Fruit fly (Drosophila melanogaster) whole organism, embryonic: ENCODE data around the gene Pebp1.

ENCODE experiments used
- ATbp ChIP-seq: fragments of 200-800 bp; sonication (Bioruptor generic); optimal IDR thresholded peaks from 2 replicates; lab custom pipeline; 2017; ENCODE audit warnings: missing biosample characterization, mild to moderate bottlenecking, missing genetic modification characterization, missing genetic modification reagents
- Ada2b ChIP-seq: fragments of 200-800 bp; sonication (Bioruptor generic); IDR thresholded peaks from 2 replicates; pipeline ENCODE4 v1.3.6; 2022; ENCODE audit warnings: missing biosample characterization, missing genetic modification characterization
- Atf-2 ChIP-seq: fragments of 200-800 bp; sonication (Bioruptor generic); optimal IDR thresholded peaks from 2 replicates; lab custom pipeline; 2016; ENCODE audit warnings: missing biosample characterization, missing genetic modification characterization
- CG10209 ChIP-seq: fragments of 200-800 bp; sonication (Bioruptor generic); optimal IDR thresholded peaks from 3 replicates; lab custom pipeline; 2017; ENCODE audit warnings: missing biosample characterization, mild to moderate bottlenecking, missing genetic modification characterization, missing genetic modification reagents
- CG11085 ChIP-seq: fragments of 200-800 bp; sonication (Bioruptor generic); IDR thresholded peaks from 2 replicates; pipeline ENCODE4 v1.3.6; 2022; ENCODE audit warnings: missing biosample characterization, missing genetic modification characterization
- CG14050 ChIP-seq: fragments of 200-800 bp; sonication (Bioruptor generic); IDR thresholded peaks from 3 replicates; pipeline ENCODE4 v1.3.6; 2022; ENCODE audit warnings: missing biosample characterization, missing genetic modification characterization
- CG15514 ChIP-seq: fragments of 200-800 bp; sonication (Bioruptor generic); optimal IDR thresholded peaks from 3 replicates; lab custom pipeline; 2017; ENCODE audit warnings: missing biosample characterization, missing genetic modification characterization, mild to moderate bottlenecking, moderate library complexity, missing genetic modification reagents
- CG16815 ChIP-seq: fragments of 200-800 bp; sonication (Bioruptor generic); optimal IDR thresholded peaks from 3 replicates; lab custom pipeline; 2017; ENCODE audit warnings: missing biosample characterization, mild to moderate bottlenecking, missing genetic modification characterization
- CG17361 ChIP-seq: fragments of 200-800 bp; sonication (Bioruptor generic); IDR thresholded peaks from 3 replicates; pipeline ENCODE4 v1.3.6; 2022; ENCODE audit warnings: missing biosample characterization, missing genetic modification characterization
- CG2678 ChIP-seq: fragments of 200-800 bp; sonication (Bioruptor generic); optimal IDR thresholded peaks from 3 replicates; lab custom pipeline; 2019; ENCODE audit warnings: missing biosample characterization, mild to moderate bottlenecking, missing genetic modification characterization, moderate library complexity
- CG30431 ChIP-seq: fragments of 200-800 bp; sonication (Bioruptor generic); optimal IDR thresholded peaks from 2 replicates; lab custom pipeline; 2017; ENCODE audit warnings: missing biosample characterization, missing genetic modification characterization
- CG34422 ChIP-seq: fragments of 200-800 bp; sonication (Bioruptor generic); IDR thresholded peaks from 3 replicates; pipeline ENCODE4 v1.3.6; 2022; ENCODE audit warnings: missing biosample characterization, missing genetic modification characterization
- CG4360 ChIP-seq: fragments of 200-800 bp; sonication (Bioruptor generic); IDR thresholded peaks from 2 replicates; pipeline ENCODE4 v1.3.6; 2022; ENCODE audit warnings: missing biosample characterization, missing genetic modification characterization
- CG4730 ChIP-seq: fragments of 200-800 bp; sonication (Bioruptor generic); IDR thresholded peaks from 2 replicates; pipeline ENCODE4 v1.3.6; 2022; ENCODE audit warnings: missing biosample characterization, missing genetic modification characterization
- CG6765 ChIP-seq: fragments of 200-800 bp; sonication (Bioruptor generic); optimal IDR thresholded peaks from 3 replicates; lab custom pipeline; 2017; ENCODE audit warnings: missing biosample characterization, mild to moderate bottlenecking, missing genetic modification characterization
- CG7786 ChIP-seq: fragments of 200-800 bp; sonication (Bioruptor generic); optimal IDR thresholded peaks from 2 replicates; lab custom pipeline; 2016; ENCODE audit warnings: missing biosample characterization, missing genetic modification characterization
- CG7963 ChIP-seq: fragments of 200-800 bp; sonication (Bioruptor generic); IDR thresholded peaks from 3 replicates; pipeline ENCODE4 v1.3.6; 2022; ENCODE audit warnings: missing biosample characterization, missing genetic modification characterization; ENCODE audit not compliant: partially characterized antibody
- CG8359 ChIP-seq: fragments of 200-800 bp; sonication (Bioruptor generic); optimal IDR thresholded peaks from 2 replicates; lab custom pipeline; 2017; ENCODE audit warnings: missing biosample characterization, mild to moderate bottlenecking, missing genetic modification characterization, borderline replicate concordance
- Dek ChIP-seq: fragments of 200-800 bp; sonication (Bioruptor generic); optimal IDR thresholded peaks from 3 replicates; lab custom pipeline; 2019; ENCODE audit warnings: missing biosample characterization, mild to moderate bottlenecking, missing genetic modification characterization, moderate library complexity
- Fer3 ChIP-seq: fragments of 200-800 bp; sonication (Bioruptor generic); optimal IDR thresholded peaks from 2 replicates; lab custom pipeline; 2018; ENCODE audit warnings: missing biosample characterization, mild to moderate bottlenecking, missing genetic modification characterization, moderate library complexity
- H2.0 ChIP-seq: fragments of 200-800 bp; sonication (Bioruptor generic); IDR thresholded peaks from 2 replicates; pipeline ENCODE4 v1.3.6; 2022; ENCODE audit warnings: missing biosample characterization, missing genetic modification characterization
- HHEX ChIP-seq: fragments of 200-800 bp; sonication (Bioruptor generic); optimal IDR thresholded peaks from 3 replicates; lab custom pipeline; 2017; ENCODE audit warnings: missing biosample characterization, mild to moderate bottlenecking, missing genetic modification characterization, missing genetic modification reagents
- Nf-YA ChIP-seq: fragments of 200-800 bp; sonication (Bioruptor generic); IDR thresholded peaks from 2 replicates; pipeline ENCODE4 v1.3.6; 2022; ENCODE audit warnings: missing biosample characterization, missing genetic modification characterization
- Oaz ChIP-seq: fragments of 200-800 bp; sonication (Bioruptor generic); IDR thresholded peaks from 2 replicates; pipeline ENCODE4 v1.3.6; 2022; ENCODE audit warnings: missing biosample characterization, missing genetic modification characterization
- Ssrp ChIP-seq: fragments of 200-800 bp; sonication (Bioruptor generic); optimal IDR thresholded peaks from 2 replicates; lab custom pipeline; 2018; ENCODE audit warnings: missing biosample characterization, mild to moderate bottlenecking, missing genetic modification characterization, moderate library complexity
- Tbp ChIP-seq: fragments of >200 bp; optimal IDR thresholded peaks from 2 replicates; lab custom pipeline; 2018; ENCODE audit warnings: missing biosample characterization, missing genetic modification characterization
- ara ChIP-seq: fragments of 200-800 bp; sonication (Bioruptor generic); IDR thresholded peaks from 2 replicates; pipeline ENCODE4 v1.3.6; 2022; ENCODE audit warnings: missing biosample characterization, missing genetic modification characterization
- corto ChIP-seq: fragments of 200-800 bp; sonication (Bioruptor generic); optimal IDR thresholded peaks from 2 replicates; lab custom pipeline; 2016; ENCODE audit warnings: missing biosample characterization, mild to moderate bottlenecking, missing genetic modification characterization, moderate library complexity
- disco-r ChIP-seq: fragments of 200-800 bp; sonication (Bioruptor generic); optimal IDR thresholded peaks from 2 replicates; lab custom pipeline; 2016; ENCODE audit warnings: missing biosample characterization, missing genetic modification characterization
- fd3F ChIP-seq: fragments of 200-800 bp; sonication (Bioruptor generic); optimal IDR thresholded peaks from 2 replicates; lab custom pipeline; 2018; ENCODE audit warnings: missing biosample characterization, mild to moderate bottlenecking, missing genetic modification characterization, moderate library complexity
- gce ChIP-seq: fragments of 200-800 bp; sonication (Bioruptor generic); IDR thresholded peaks from 3 replicates; pipeline ENCODE4 v1.3.6; 2022; ENCODE audit warnings: missing biosample characterization, missing genetic modification characterization
- gsb-n ChIP-seq: fragments of 200-800 bp; sonication (Bioruptor generic); optimal IDR thresholded peaks from 3 replicates; lab custom pipeline; 2018; ENCODE audit warnings: missing biosample characterization, mild to moderate bottlenecking, missing genetic modification characterization
- lmd ChIP-seq: fragments of 200-800 bp; sonication (Bioruptor generic); IDR thresholded peaks from 2 replicates; pipeline ENCODE4 v1.3.6; 2022; ENCODE audit warnings: missing biosample characterization, missing genetic modification characterization
- lola ChIP-seq, 3 experiments: fragments of >200 bp in 2 of 3; fragments of 200-800 bp in 1 of 3; sonication (Bioruptor generic) in 1 of 3; optimal IDR thresholded peaks; 2 replicates each; lab custom pipeline; 2017 to 2019; ENCODE audit warnings: missing biosample characterization in 3 of 3, missing genetic modification characterization in 3 of 3, mild to moderate bottlenecking in 1 of 3, moderate library complexity in 1 of 3
- mld ChIP-seq: fragments of 200-800 bp; sonication (Bioruptor generic); IDR thresholded peaks from 3 replicates; pipeline ENCODE4 v1.3.6; 2022; ENCODE audit warnings: missing biosample characterization, missing genetic modification characterization; ENCODE audit not compliant: partially characterized antibody
- peb ChIP-seq: fragments of 200-800 bp; sonication (Bioruptor generic); IDR thresholded peaks from 2 replicates; pipeline ENCODE4 v1.3.6; 2022; ENCODE audit warnings: missing biosample characterization, missing genetic modification characterization
- salm ChIP-seq: fragments of 200-800 bp; sonication (Bioruptor generic); optimal IDR thresholded peaks from 2 replicates; lab custom pipeline; 2018; ENCODE audit warnings: missing biosample characterization, mild to moderate bottlenecking, missing genetic modification characterization
- so ChIP-seq: fragments of 200-800 bp; sonication (Bioruptor generic); IDR thresholded peaks from 3 replicates; pipeline ENCODE4 v1.3.6; 2022; ENCODE audit warnings: missing biosample characterization, missing genetic modification characterization
- stc ChIP-seq: fragments of 200-800 bp; sonication (Bioruptor generic); IDR thresholded peaks from 2 replicates; pipeline ENCODE4 v1.3.6; 2022; ENCODE audit warnings: missing biosample characterization, missing genetic modification characterization
- toy ChIP-seq: fragments of 200-800 bp; sonication (Bioruptor generic); IDR thresholded peaks from 2 replicates; pipeline ENCODE4 v1.3.6; 2022; ENCODE audit warnings: missing biosample characterization, missing genetic modification characterization
- ttk ChIP-seq: fragments of 200-800 bp; sonication (Bioruptor generic); IDR thresholded peaks from 2 replicates; pipeline ENCODE4 v2.1.2; 2022; ENCODE audit warnings: missing biosample characterization, missing genetic modification characterization

Gene Pebp1

dm6 chr3R:22421618-22422017 is 44.2 kb upstream of the Pebp1 start (continued):
- TF ChIP-seq CG14050 (GFP tag; lab: Robert Waterston, UW) (peak; percentile 51), CG30431 (GFP tag; lab: Kevin White, UChicago) (no peak), CG34422 (GFP tag; lab: Robert Waterston, UW) (peak; percentile 82), Fer3 (peak; percentile 69), CG7786 (GFP tag; lab: Kevin White, UChicago) (peak; percentile 52), CG8359 (GFP tag; lab: Kevin White, UChicago) (no peak), CG4360 (GFP tag; lab: Robert Waterston, UW) (0 out of 2 replicates have a peak, but pooled peaks have one; percentile 11), gsb-n (tag; lab: Kevin White, UChicago) (no peak), CG4730 (GFP tag; lab: Robert Waterston, UW) (peak; percentile 48), ara (peak; percentile 43; the same call in 1 of the 2 replicates), Ada2b (GFP tag; lab: Robert Waterston, UW) (peak; percentile 84), HHEX (GFP tag; lab: Kevin White, UChicago) (peak; percentile 25), ttk (GFP tag; lab: Robert Waterston, UW) (peak; percentile 71), CG2678 (tag; lab: Kevin White, UChicago) (peak; percentile 73), H2.0 (peak; percentile 74), CG6765 (GFP tag; lab: Kevin White, UChicago) (no peak), salm (tag; lab: Kevin White, UChicago) (peak; percentile 17), so (GFP tag; lab: Robert Waterston, UW) (peak; percentile 60; the same call in 1 of the 3 replicates), Ssrp (tag; lab: Kevin White, UChicago) (peak; percentile 43), stc (GFP tag; lab: Robert Waterston, UW) (peak; percentile 80), CG17361 (peak; percentile 47; the same call in 1 of the 3 replicates), CG16815 (peak; percentile 40), Oaz (GFP tag; lab: Robert Waterston, UW) (peak; percentile 35; the same call in 1 of the 2 replicates), fd3F (GFP tag; lab: Kevin White, UChicago) (peak; percentile 67), toy (GFP tag; lab: Robert Waterston, UW) (no peak), Atf-2 (peak; percentile 27), gce (GFP tag; lab: Robert Waterston, UW) (peak; percentile 73; the same call in 2 of the 3 replicates), Tbp (GFP tag; lab: Kevin White, UChicago) (no peak), CG10209 (GFP tag; lab: Kevin White, UChicago) (peak; percentile 33), mld (GFP tag; lab: Robert Waterston, UW) (no peak), CG11085 (peak; percentile 69), Nf-YA (GFP tag; lab: Robert Waterston, UW) (0 out of 2 replicates have a peak, but pooled peaks have one; percentile 28), lmd (GFP tag; lab: Robert Waterston, UW) (peak; percentile 84), lola (GFP tag; optimal IDR thresholded peaks at IDR 0.05; lab: Kevin White, UChicago) (peak in 1 of 3 experiments; percentile 12), corto (GFP tag; lab: Kevin White, UChicago) (peak; percentile 45), peb (GFP tag; lab: Robert Waterston, UW) (no peak), Dek (peak; percentile 57), ATbp (GFP tag; lab: Kevin White, UChicago) (peak; percentile 26), CG7963 (GFP tag; lab: Robert Waterston, UW) (no peak), CG15514 (peak; percentile 12), disco-r (GFP tag; lab: Kevin White, UChicago) (no peak)
- TF ChIP-seq, all 482 proteins: peak for 219
